Worm (Caenorhabditis elegans) whole organism, L1 larva: ENCODE results near the gene rme-4.

Source experiments
- aly-2 ChIP-seq: fragments of 150-350 bp; optimal IDR thresholded peaks from 2 replicates; lab custom pipeline; 2014; ENCODE audit warnings: missing biosample characterization, missing genetic modification characterization
- ceh-82 ChIP-seq, 3 experiments: fragments of 150-350 bp in 1 of 3; sonication (generic microtip) in 2 of 3; optimal IDR thresholded peaks; 2 replicates each; lab custom pipeline; 2014 to 2017; ENCODE audit warnings: missing biosample characterization in 3 of 3, missing genetic modification characterization in 3 of 3
- lin-14 ChIP-seq: fragments of 200-800 bp; sonication (Bioruptor generic); optimal IDR thresholded peaks from 2 replicates; lab custom pipeline; 2018; ENCODE audit warnings: mild to moderate bottlenecking, missing genetic modification characterization, moderate library complexity, missing compliant biosample characterization
- lin-39 ChIP-seq: fragments of 150-350 bp; optimal IDR thresholded peaks from 2 replicates; lab custom pipeline; 2014; ENCODE audit warnings: missing biosample characterization, missing genetic modification reagents, missing genetic modification characterization
- nhr-19 ChIP-seq: fragments of 200-800 bp; sonication (Bioruptor generic); conservative IDR thresholded peaks from 2 replicates; pipeline ENCODE4 v1.3.6; 2022; ENCODE audit warnings: missing genetic modification characterization, missing compliant biosample characterization
- nhr-237 ChIP-seq: fragments of 150-350 bp; optimal IDR thresholded peaks from 2 replicates; lab custom pipeline; 2014; ENCODE audit warnings: missing biosample characterization, missing genetic modification characterization
- unc-62 ChIP-seq: fragments of 150-350 bp; optimal IDR thresholded peaks from 2 replicates; lab custom pipeline; 2014; ENCODE audit warnings: missing biosample characterization, missing genetic modification reagents, missing genetic modification characterization

- TF ChIP-seq lin-39 (tag; lab: Kevin White, UChicago) (no peak), unc-62 (GFP tag; lab: Kevin White, UChicago) (no peak), nhr-19 (GFP tag; lab: Robert Waterston, UW) (no peak), lin-14 (GFP tag; lab: Kevin White, UChicago) (no peak), ceh-82 (tag; optimal IDR thresholded peaks at IDR 0.05; lab: Kevin White, UChicago) (no peak), nhr-237 (tag; lab: Kevin White, UChicago) (no peak), aly-2 (tag; lab: Kevin White, UChicago) (no peak)
These were observed 2.7 kb downstream of the rme-4 start for ce11 chrX:10376989-10377388.
